Fruit fly (Drosophila melanogaster): Measurements from ENCODE around the gene CG17593.
A peak's percentile ranks its signal among the peaks of the same experiment; 100 is the strongest.

The CG17593 gene

DNA sequence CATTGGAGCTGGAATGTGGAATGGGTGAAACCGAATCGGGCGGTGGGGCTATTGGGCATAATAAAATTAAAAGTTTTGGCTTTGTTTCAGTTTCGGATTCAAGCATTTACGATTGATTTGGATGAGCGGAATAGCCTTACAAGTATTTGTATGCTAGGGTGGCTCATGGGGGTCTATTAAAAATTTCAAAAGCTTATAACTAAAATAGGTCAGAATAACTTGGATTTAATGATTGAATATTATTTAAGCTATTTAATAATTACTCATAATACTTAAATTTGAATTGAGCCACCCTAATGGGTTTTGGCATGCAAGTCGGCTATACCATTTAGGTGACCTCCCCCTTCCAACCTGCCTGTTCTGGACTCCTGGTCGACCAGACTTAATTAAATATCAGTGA lies 45.0 kb downstream of the CG17593 start (continued):
- TF ChIP-seq Sox14 (GFP tag; optimal IDR thresholded peaks at IDR 0.05) (no peak), CG31627 (GFP tag; optimal IDR thresholded peaks at IDR 0.05) (peak; percentile 9), CG32006 (GFP tag; optimal IDR thresholded peaks at IDR 0.05) (no peak), Sox102F (GFP tag; optimal IDR thresholded peaks at IDR 0.05) (peak; percentile 38), CG7368 (GFP tag; optimal IDR thresholded peaks at IDR 0.05) (no peak), salr (GFP tag; optimal IDR thresholded peaks at IDR 0.05) (no peak), CG8319 (GFP tag; optimal IDR thresholded peaks at IDR 0.05) (no peak), svp (GFP tag) (peak; percentile 56), CG8632 (GFP tag; optimal IDR thresholded peaks at IDR 0.05) (no peak), CG6854 (GFP tag; optimal IDR thresholded peaks at IDR 0.05) (no peak), esn (GFP tag; optimal IDR thresholded peaks at IDR 0.05) (peak; percentile 58), Eip78C (GFP tag) (peak; percentile 57), CG6808 (GFP tag; optimal IDR thresholded peaks at IDR 0.05) (no peak), pdm3 (GFP tag; optimal IDR thresholded peaks at IDR 0.05) (peak; percentile 46), lz (GFP tag; optimal IDR thresholded peaks at IDR 0.05) (peak; percentile 11), acj6 (GFP tag; optimal IDR thresholded peaks at IDR 0.05) (peak; percentile 33)

DNA sequence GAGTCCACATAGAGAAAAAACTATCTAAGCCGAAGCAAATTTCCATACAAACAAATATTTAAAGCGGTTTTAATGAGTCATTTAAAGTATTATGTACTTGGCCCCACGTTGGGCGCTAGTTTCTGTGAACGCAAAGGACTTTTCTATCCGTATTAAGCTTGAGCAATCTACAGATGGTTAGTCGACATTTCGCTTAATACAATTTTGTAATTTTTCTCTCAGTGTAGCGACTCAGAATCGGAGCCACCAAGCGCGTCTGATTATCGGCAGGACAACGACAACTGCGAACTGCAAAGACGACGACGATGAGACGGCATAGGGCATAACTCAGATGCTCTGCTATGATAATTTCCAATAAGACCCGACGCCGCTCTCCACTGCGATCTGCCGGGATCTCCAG lies 47.8 kb downstream of the CG17593 start:
- TF ChIP-seq CG4318 (GFP tag; optimal IDR thresholded peaks at IDR 0.05) (no peak), CG31627 (GFP tag; optimal IDR thresholded peaks at IDR 0.05) (peak; percentile 21), Gug (GFP tag; IDR thresholded peaks at IDR 0.05) (no peak), Blimp-1 (GFP tag; optimal IDR thresholded peaks at IDR 0.05) (no peak), CG34406 (GFP tag; optimal IDR thresholded peaks at IDR 0.05) (peak; percentile 14), Sox15 (GFP tag; optimal IDR thresholded peaks at IDR 0.05) (no peak), CG6854 (GFP tag; optimal IDR thresholded peaks at IDR 0.05) (no peak), Hr4 (GFP tag; optimal IDR thresholded peaks at IDR 0.05) (no peak), Eip93F (GFP tag; optimal IDR thresholded peaks at IDR 0.05) (no peak), fkh (GFP tag; optimal IDR thresholded peaks at IDR 0.05) (no peak), spab (GFP tag; optimal IDR thresholded peaks at IDR 0.05) (peak; percentile 66), Lpt (GFP tag; optimal IDR thresholded peaks at IDR 0.05) (no peak), Sox102F (GFP tag; optimal IDR thresholded peaks at IDR 0.05) (peak; percentile 39), CG6808 (GFP tag; optimal IDR thresholded peaks at IDR 0.05) (peak; percentile 69), vri (GFP tag; optimal IDR thresholded peaks at IDR 0.05) (peak; percentile 4), CG9139 (GFP tag; optimal IDR thresholded peaks at IDR 0.05) (peak; percentile 18), CG7368 (GFP tag; optimal IDR thresholded peaks at IDR 0.05) (no peak), CG6163 (GFP tag; IDR thresholded peaks at IDR 0.05) (no peak), achi (GFP tag; optimal IDR thresholded peaks at IDR 0.05) (peak; percentile 41), CG16779 (tag; optimal IDR thresholded peaks at IDR 0.05) (no peak), lz (GFP tag; optimal IDR thresholded peaks at IDR 0.05) (peak; percentile 20), CG1621 (tag; optimal IDR thresholded peaks at IDR 0.05) (peak; percentile 40), pdm3 (GFP tag; optimal IDR thresholded peaks at IDR 0.05) (peak; percentile 58), CG10669 (GFP tag; optimal IDR thresholded peaks at IDR 0.05) (peak; percentile 64), CG15336 (GFP tag; IDR thresholded peaks at IDR 0.05) (0 out of 2 replicates have a peak, but pooled peaks have one; percentile 15), CG3919 (GFP tag; optimal IDR thresholded peaks at IDR 0.05) (peak; percentile 49), Smox (GFP tag; optimal IDR thresholded peaks at IDR 0.05) (peak; percentile 8), CG6792 (GFP tag; optimal IDR thresholded peaks at IDR 0.05) (peak; percentile 44), fd59A (GFP tag; optimal IDR thresholded peaks at IDR 0.05) (peak; percentile 58), CG8119 (GFP tag; IDR thresholded peaks at IDR 0.05) (no peak), cyc (GFP tag; optimal IDR thresholded peaks at IDR 0.05) (peak; percentile 36), Eip78C (GFP tag) (peak; percentile 74), CG32006 (GFP tag; optimal IDR thresholded peaks at IDR 0.05) (peak; percentile 54), CG10631 (GFP tag; optimal IDR thresholded peaks at IDR 0.05) (peak; percentile 64), Ets21C (GFP tag; optimal IDR thresholded peaks at IDR 0.05) (peak; percentile 24), Eip75B (GFP tag; optimal IDR thresholded peaks at IDR 0.05) (peak; percentile 41), acj6 (GFP tag; optimal IDR thresholded peaks at IDR 0.05) (peak; percentile 20), CG3032 (tag; optimal IDR thresholded peaks at IDR 0.05) (peak; percentile 64), dsx (GFP tag; optimal IDR thresholded peaks at IDR 0.05; ENCODE audit: poor library complexity, severe bottlenecking) (peak; percentile 58), CG11902 (GFP tag; optimal IDR thresholded peaks at IDR 0.05) (peak; percentile 9), dac (GFP tag; optimal IDR thresholded peaks at IDR 0.05) (no peak), topi (GFP tag; optimal IDR thresholded peaks at IDR 0.05) (peak; percentile 41), ss (GFP tag; optimal IDR thresholded peaks at IDR 0.05) (peak; percentile 30 to 39), esn (GFP tag; optimal IDR thresholded peaks at IDR 0.05) (peak; percentile 46)

Measured in whole organism, prepupa.